Worm (Caenorhabditis elegans): Measurements from ENCODE around the gene aptf-2.

ce11 chrIV:13445275-13445674 lies 29.4 kb upstream of the aptf-2 start, which contains the start of gene mam-3:
- no peak for TF ChIP-seq R02D3.7 (tag; optimal IDR thresholded peaks at IDR 0.05)
- TF ChIP-seq skn-1 (tag; optimal IDR thresholded peaks at IDR 0.05) = no peak
- no peak for TF ChIP-seq sea-2 (GFP tag; optimal IDR thresholded peaks at IDR 0.05)
- TF ChIP-seq unc-62 (GFP tag; optimal IDR thresholded peaks at IDR 0.05) = no peak
- no peak for TF ChIP-seq elt-2 (tag; optimal IDR thresholded peaks at IDR 0.05)
- no peak for TF ChIP-seq nhr-237 (tag; optimal IDR thresholded peaks at IDR 0.05)
- TF ChIP-seq zag-1 (tag; optimal IDR thresholded peaks at IDR 0.05) = no peak
- no peak for TF ChIP-seq jun-1 (tag; optimal IDR thresholded peaks at IDR 0.05)
